Worm (Caenorhabditis elegans) whole organism, L4/young adult: ENCODE results near the gene old-2.

Experiments used
- W03F9.2 ChIP-seq: fragments of 150-350 bp; optimal IDR thresholded peaks from 2 replicates; lab custom pipeline; 2014; ENCODE audit warnings: missing biosample characterization, missing genetic modification characterization
- dao-5 ChIP-seq: sonication (generic microtip); optimal IDR thresholded peaks from 2 replicates; lab custom pipeline; 2016; ENCODE audit warnings: missing genotype, missing genetic modification characterization, moderate library complexity, missing compliant biosample characterization
- him-1 ChIP-seq: sonication (generic microtip); optimal IDR thresholded peaks from 2 replicates; lab custom pipeline; 2016; ENCODE audit warnings: missing genotype, missing genetic modification reagents, missing genetic modification characterization, missing compliant biosample characterization

DNA sequence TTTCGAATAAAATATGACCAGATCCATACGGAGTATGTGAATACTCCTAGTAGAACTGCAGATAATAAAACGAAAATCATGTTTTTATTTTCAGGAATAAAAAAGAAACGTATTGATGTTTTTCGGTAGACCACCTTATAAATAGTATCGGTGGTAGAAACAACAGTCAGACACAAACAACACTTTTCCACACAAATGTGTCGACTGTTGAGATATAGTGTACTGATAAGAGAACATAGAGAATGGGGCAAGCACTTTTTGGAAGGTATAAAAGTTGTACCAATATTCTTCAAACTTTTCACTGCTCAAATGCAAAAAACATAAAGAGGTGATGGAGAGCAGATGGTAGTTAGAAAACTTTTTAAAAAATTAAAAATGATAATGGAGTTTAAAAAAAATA is 46.8 kb downstream of the old-2 start, which contains the start of gene cyp-13A6:
- TF ChIP-seq W03F9.2 (no peak), dao-5 (tag; lab: Kevin White, UChicago) (no peak), him-1 (tag; lab: Kevin White, UChicago) (no peak)
